Fruit fly (Drosophila melanogaster) S2 (cell line): ENCODE measurements around the gene mad2.

Source experiments
- CG8478 ChIP-seq: fragments of >200 bp; optimal IDR thresholded peaks from 2 replicates; lab custom pipeline; 2018
- CTCF ChIP-seq, 2 experiments: fragments of >200 bp; optimal IDR thresholded peaks; 2 replicates each; lab custom pipeline; 2018

DNA sequence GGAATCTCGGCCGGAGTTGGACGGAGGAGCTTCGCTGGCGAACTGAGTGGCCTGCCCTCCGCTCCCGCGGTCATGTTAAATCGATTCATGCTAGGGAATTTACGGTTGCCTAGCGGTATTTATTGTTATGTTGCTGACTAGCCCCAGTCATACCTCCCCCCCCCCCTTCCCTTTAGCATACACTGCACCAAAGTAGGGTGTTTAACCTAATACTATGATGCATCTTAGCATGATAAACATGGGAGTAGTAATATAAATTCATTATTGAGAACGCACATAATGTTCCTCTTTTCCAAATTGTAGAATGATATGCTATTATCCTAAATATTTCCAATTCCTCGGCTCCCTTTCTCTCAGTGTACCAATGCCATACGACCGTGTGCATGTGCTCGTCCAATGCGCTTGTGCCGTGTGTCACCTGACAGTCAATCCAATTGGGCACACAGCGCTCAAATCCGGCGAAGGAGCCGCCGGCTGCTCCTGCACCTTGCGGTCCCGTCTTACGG lies 16.3 kb downstream of the mad2 start, which contains the start of gene Tektin-C:
- TF ChIP-seq CG8478 (lab: Kevin White, UChicago): no peak
- TF ChIP-seq CTCF (optimal IDR thresholded peaks at IDR 0.05; lab: Kevin White, UChicago): no peak
